Worm (Caenorhabditis elegans) whole organism, young adult: ENCODE measurements around the gene gpa-9.

Experiments
- F55B11.4 ChIP-seq: sonication (generic microtip); optimal IDR thresholded peaks from 2 replicates; lab custom pipeline; 2016; ENCODE audit warnings: missing compliant biosample characterization, missing genetic modification characterization, borderline replicate concordance; ENCODE audit not compliant: insufficient read depth
- Y53G8AR.9 ChIP-seq: fragments of 200-800 bp; sonication (Bioruptor generic); conservative IDR thresholded peaks from 2 replicates; pipeline ENCODE4 v1.3.6; 2022; ENCODE audit warnings: missing genetic modification reagents, missing genetic modification characterization, missing compliant biosample characterization
- aptf-2 ChIP-seq: fragments of 200-800 bp; sonication (Bioruptor generic); conservative IDR thresholded peaks from 2 replicates; pipeline ENCODE4 v1.3.6; 2022; ENCODE audit warnings: missing genetic modification reagents, missing genetic modification characterization, missing compliant biosample characterization
- aptf-3 ChIP-seq: fragments of 200-800 bp; sonication (Bioruptor generic); IDR thresholded peaks from 2 replicates; pipeline ENCODE4 v1.3.6; 2022; ENCODE audit warnings: missing genetic modification characterization, missing compliant biosample characterization
- dpl-1 ChIP-seq: fragments of 150-350 bp; optimal IDR thresholded peaks from 2 replicates; lab custom pipeline; 2014; ENCODE audit warnings: missing biosample characterization, missing genetic modification reagents, missing genetic modification characterization
- madf-10 ChIP-seq: sonication (generic microtip); optimal IDR thresholded peaks from 2 replicates; lab custom pipeline; 2016; ENCODE audit warnings: mild to moderate bottlenecking, missing genetic modification characterization, missing compliant biosample characterization
- nfya-1 ChIP-seq: sonication (generic microtip); optimal IDR thresholded peaks from 2 replicates; lab custom pipeline; 2017; ENCODE audit warnings: antibody characterized with exemption, missing compliant biosample characterization, missing genetic modification characterization, borderline replicate concordance; ENCODE audit not compliant: insufficient read depth
- nfyb-1 ChIP-seq: fragments of 200-800 bp; sonication (Bioruptor generic); IDR thresholded peaks from 2 replicates; pipeline ENCODE4 v1.3.6; 2022; ENCODE audit warnings: missing genetic modification reagents, missing genetic modification characterization, missing compliant biosample characterization
- nhr-27 ChIP-seq: fragments of 200-800 bp; sonication (Bioruptor generic); optimal IDR thresholded peaks from 2 replicates; lab custom pipeline; 2018; ENCODE audit warnings: mild to moderate bottlenecking, missing genetic modification characterization, moderate library complexity, missing compliant biosample characterization
- pha-4 ChIP-seq: fragments of 150-350 bp; sonication (generic microtip); optimal IDR thresholded peaks from 2 replicates; lab custom pipeline; 2014; ENCODE audit warnings: missing biosample characterization, missing genetic modification reagents, missing genetic modification characterization
- rcor-1 ChIP-seq: fragments of 200-800 bp; sonication (Bioruptor generic); IDR thresholded peaks from 2 replicates; pipeline ENCODE4 v1.3.6; 2022; ENCODE audit warnings: missing genetic modification reagents, missing genetic modification characterization, missing compliant biosample characterization
- sea-2 ChIP-seq: fragments of 200-800 bp; sonication (Bioruptor generic); IDR thresholded peaks from 2 replicates; pipeline ENCODE4 v1.3.6; 2022; ENCODE audit warnings: missing genetic modification characterization, missing compliant biosample characterization
- unc-130 ChIP-seq: sonication (generic microtip); optimal IDR thresholded peaks from 2 replicates; lab custom pipeline; 2016; ENCODE audit warnings: missing genetic modification reagents, missing genetic modification characterization, missing compliant biosample characterization
- ztf-28 ChIP-seq: fragments of 200-800 bp; sonication (Bioruptor generic); IDR thresholded peaks from 2 replicates; pipeline ENCODE4 v1.3.6; 2022; ENCODE audit warnings: missing genetic modification reagents, missing genetic modification characterization, missing compliant biosample characterization

DNA sequence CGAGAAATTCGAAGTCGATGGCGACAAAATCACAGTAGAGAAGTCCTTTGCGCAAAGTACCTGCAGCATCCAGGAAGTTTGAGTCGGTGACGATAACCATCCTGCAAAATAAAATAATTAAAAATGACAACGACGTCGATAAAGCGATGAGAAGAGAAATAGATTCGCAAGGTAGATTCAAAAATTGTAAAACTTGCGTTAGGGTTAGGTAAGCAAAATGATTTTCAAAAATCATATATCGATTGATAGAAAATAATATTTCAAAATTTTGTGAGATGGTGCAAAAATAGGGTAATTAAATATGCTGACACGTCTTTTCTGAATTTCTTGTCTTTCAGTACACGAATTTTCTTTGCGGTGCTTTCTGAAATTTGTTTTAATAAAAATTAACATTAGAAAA is 46.0 kb upstream of the gpa-9 start, which contains the start of gene parn-1:
- TF ChIP-seq nfya-1 (tag; lab: Kevin White, UChicago) (no peak), aptf-3 (GFP tag; lab: Robert Waterston, UW) (no peak), rcor-1 (no peak), unc-130 (no peak), sea-2 (GFP tag; lab: Robert Waterston, UW) (no peak), nfyb-1 (GFP tag; lab: Robert Waterston, UW) (no peak), aptf-2 (GFP tag; lab: Robert Waterston, UW) (no peak), nhr-27 (no peak), madf-10 (no peak), ztf-28 (GFP tag; lab: Robert Waterston, UW) (no peak), F55B11.4 (tag; lab: Kevin White, UChicago) (no peak), Y53G8AR.9 (GFP tag; lab: Robert Waterston, UW) (no peak), pha-4 (tag; lab: Kevin White, UChicago) (no peak), dpl-1 (GFP tag; lab: Kevin White, UChicago) (no peak)
